Fruit fly (Drosophila melanogaster) whole organism, pupa: ENCODE results near the gene CG34183.

Experiments
- CG13204 ChIP-seq: fragments of 200-800 bp; sonication (Bioruptor generic); optimal IDR thresholded peaks from 2 replicates; lab custom pipeline; 2018; ENCODE audit warnings: missing biosample characterization, mild to moderate bottlenecking, missing genetic modification characterization, moderate library complexity
- CG14655 ChIP-seq: fragments of 200-800 bp; sonication (Bioruptor generic); optimal IDR thresholded peaks from 3 replicates; lab custom pipeline; 2017; ENCODE audit warnings: mild to moderate bottlenecking, missing biosample characterization, missing genetic modification reagents, missing genetic modification characterization
- CG17806 ChIP-seq: fragments of 200-800 bp; sonication (Bioruptor generic); optimal IDR thresholded peaks from 2 replicates; lab custom pipeline; 2018; ENCODE audit warnings: missing biosample characterization, mild to moderate bottlenecking, missing genetic modification characterization, moderate library complexity
- CG32121 ChIP-seq: fragments of 200-800 bp; sonication (Bioruptor generic); IDR thresholded peaks from 2 replicates; pipeline ENCODE4 v1.3.6; 2022; ENCODE audit warnings: missing biosample characterization, missing genetic modification characterization
- CG34367 ChIP-seq: fragments of 200-800 bp; sonication (Bioruptor generic); optimal IDR thresholded peaks from 2 replicates; lab custom pipeline; 2018; ENCODE audit warnings: missing biosample characterization, mild to moderate bottlenecking, missing genetic modification characterization
- CG8301 ChIP-seq: fragments of 200-800 bp; sonication (Bioruptor generic); optimal IDR thresholded peaks from 2 replicates; lab custom pipeline; 2018; ENCODE audit warnings: missing biosample characterization, mild to moderate bottlenecking, missing genetic modification characterization
- CG9948 ChIP-seq: fragments of 200-800 bp; sonication (Bioruptor generic); optimal IDR thresholded peaks from 2 replicates; lab custom pipeline; 2018; ENCODE audit warnings: missing biosample characterization, mild to moderate bottlenecking, missing genetic modification characterization, moderate library complexity
- EcR ChIP-seq: fragments of 200-800 bp; sonication (Bioruptor generic); optimal IDR thresholded peaks from 3 replicates; lab custom pipeline; 2019; ENCODE audit warnings: missing biosample characterization, missing genetic modification characterization, mild to moderate bottlenecking, moderate library complexity, missing genetic modification reagents
- Ets98B ChIP-seq: fragments of 200-800 bp; sonication (Bioruptor generic); IDR thresholded peaks from 2 replicates; pipeline ENCODE4 v1.3.6; 2022; ENCODE audit warnings: missing biosample characterization, missing genetic modification characterization
- Pif1A ChIP-seq: fragments of 200-800 bp; sonication (Bioruptor generic); optimal IDR thresholded peaks from 3 replicates; lab custom pipeline; 2016; ENCODE audit warnings: missing biosample characterization, missing genetic modification characterization
- Snoo ChIP-seq: fragments of 200-800 bp; sonication (Bioruptor generic); optimal IDR thresholded peaks from 3 replicates; lab custom pipeline; 2017; ENCODE audit warnings: missing biosample characterization, mild to moderate bottlenecking, missing genetic modification characterization, inconsistent platforms
- fd96Ca ChIP-seq: fragments of 200-800 bp; sonication (Bioruptor generic); IDR thresholded peaks from 3 replicates; pipeline ENCODE4 v1.3.6; 2022; ENCODE audit warnings: missing biosample characterization, missing genetic modification characterization
- gl ChIP-seq: fragments of 200-800 bp; sonication (Bioruptor generic); optimal IDR thresholded peaks from 2 replicates; lab custom pipeline; 2018; ENCODE audit warnings: missing biosample characterization, mild to moderate bottlenecking, missing genetic modification characterization
- rn ChIP-seq: fragments of 200-800 bp; sonication (Bioruptor generic); IDR thresholded peaks from 2 replicates; pipeline ENCODE4 v1.3.6; 2022; ENCODE audit warnings: missing biosample characterization, missing genetic modification characterization

dm6 chr2L:9893183-9893582 lies 2.6 kb upstream of the CG34183 start, which contains the start of gene mtDNA-helicase:
- TF ChIP-seq rn (GFP tag; lab: Robert Waterston, UW), result no peak
- TF ChIP-seq CG17806 (tag; lab: Kevin White, UChicago), result no peak
- TF ChIP-seq CG32121 (GFP tag; lab: Robert Waterston, UW), result no peak
- TF ChIP-seq CG34367 (tag; lab: Kevin White, UChicago), result no peak
- TF ChIP-seq Pif1A (GFP tag; lab: Kevin White, UChicago), result no peak
- TF ChIP-seq Snoo (tag; lab: Kevin White, UChicago), result no peak
- TF ChIP-seq Ets98B (GFP tag; lab: Robert Waterston, UW), result no peak
- TF ChIP-seq CG13204 (GFP tag; lab: Kevin White, UChicago), result no peak
- TF ChIP-seq gl (tag; lab: Kevin White, UChicago), result no peak
- TF ChIP-seq fd96Ca, result no peak
- TF ChIP-seq CG9948 (tag; lab: Kevin White, UChicago), result no peak
- no peak for TF ChIP-seq EcR (GFP tag; lab: Kevin White, UChicago)
- no peak for TF ChIP-seq CG8301 (tag; lab: Kevin White, UChicago)
- TF ChIP-seq CG14655 (GFP tag; lab: Kevin White, UChicago), result no peak
